Fruit fly (Drosophila melanogaster) whole organism, embryonic: ENCODE results near the gene CG13409.

ENCODE experiments used
- Atf6 ChIP-seq: fragments of 200-800 bp; sonication (Bioruptor generic); IDR thresholded peaks from 2 replicates; pipeline ENCODE4 v1.3.6; 2022; ENCODE audit warnings: missing biosample characterization, missing genetic modification characterization
- Bgb ChIP-seq: fragments of 200-800 bp; sonication (Bioruptor generic); IDR thresholded peaks from 2 replicates; pipeline ENCODE4 v1.3.6; 2022; ENCODE audit warnings: missing biosample characterization, missing genetic modification characterization; ENCODE audit not compliant: partially characterized antibody
- CG10462 ChIP-seq: fragments of 200-800 bp; sonication (Bioruptor generic); optimal IDR thresholded peaks from 2 replicates; lab custom pipeline; 2016; ENCODE audit warnings: missing biosample characterization, missing genetic modification characterization
- CG10565 ChIP-seq: fragments of 200-800 bp; sonication (Bioruptor generic); optimal IDR thresholded peaks from 3 replicates; lab custom pipeline; 2016; ENCODE audit warnings: missing biosample characterization, mild to moderate bottlenecking, missing genetic modification characterization
- CG12071 ChIP-seq: fragments of 200-800 bp; sonication (Bioruptor generic); optimal IDR thresholded peaks from 3 replicates; lab custom pipeline; 2018; ENCODE audit warnings: missing biosample characterization, mild to moderate bottlenecking, missing genetic modification characterization
- CG1233 ChIP-seq: fragments of 200-800 bp; sonication (Bioruptor generic); optimal IDR thresholded peaks from 4 replicates; lab custom pipeline; 2018; ENCODE audit warnings: missing biosample characterization, mild to moderate bottlenecking, missing genetic modification characterization
- CG12391 ChIP-seq: fragments of 200-800 bp; sonication (Bioruptor generic); optimal IDR thresholded peaks from 3 replicates; lab custom pipeline; 2018; ENCODE audit warnings: missing biosample characterization, mild to moderate bottlenecking, missing genetic modification characterization, moderate library complexity
- CG13624 ChIP-seq: fragments of 200-800 bp; sonication (Bioruptor generic); optimal IDR thresholded peaks from 2 replicates; lab custom pipeline; 2016; ENCODE audit warnings: missing biosample characterization, missing genetic modification characterization
- CG1603 ChIP-seq: fragments of 200-800 bp; sonication (Bioruptor generic); optimal IDR thresholded peaks from 2 replicates; lab custom pipeline; 2019; ENCODE audit warnings: missing biosample characterization, mild to moderate bottlenecking, missing genetic modification characterization, moderate library complexity
- CG1647 ChIP-seq: fragments of 200-800 bp; sonication (Bioruptor generic); optimal IDR thresholded peaks from 3 replicates; lab custom pipeline; 2016; ENCODE audit warnings: missing biosample characterization, missing genetic modification characterization
- CG18011 ChIP-seq: fragments of 200-800 bp; sonication (Bioruptor generic); optimal IDR thresholded peaks from 2 replicates; lab custom pipeline; 2017; ENCODE audit warnings: missing biosample characterization, missing genetic modification characterization, mild to moderate bottlenecking, moderate library complexity, missing genotype
- CG2129 ChIP-seq: fragments of 200-800 bp; sonication (Bioruptor generic); IDR thresholded peaks from 2 replicates; pipeline ENCODE4 v1.3.6; 2022; ENCODE audit warnings: missing biosample characterization, missing genetic modification characterization; ENCODE audit not compliant: partially characterized antibody
- CG2678 ChIP-seq: fragments of 200-800 bp; sonication (Bioruptor generic); optimal IDR thresholded peaks from 3 replicates; lab custom pipeline; 2019; ENCODE audit warnings: missing biosample characterization, mild to moderate bottlenecking, missing genetic modification characterization, moderate library complexity
- CG2889 ChIP-seq: fragments of 200-800 bp; sonication (Bioruptor generic); IDR thresholded peaks from 3 replicates; pipeline ENCODE4 v1.3.6; 2022; ENCODE audit warnings: missing biosample characterization, missing genetic modification characterization
- CG30403 ChIP-seq: fragments of 200-800 bp; sonication (Bioruptor generic); optimal IDR thresholded peaks from 3 replicates; lab custom pipeline; 2016; ENCODE audit warnings: missing biosample characterization, missing genetic modification characterization
- CG34224 ChIP-seq: fragments of 200-800 bp; sonication (Bioruptor generic); IDR thresholded peaks from 3 replicates; pipeline ENCODE4 v1.3.6; 2022; ENCODE audit warnings: missing biosample characterization, missing genetic modification characterization; ENCODE audit not compliant: partially characterized antibody
- CG4404 ChIP-seq: fragments of 200-800 bp; sonication (Bioruptor generic); IDR thresholded peaks from 2 replicates; pipeline ENCODE4 v1.3.6; 2022; ENCODE audit warnings: missing biosample characterization, missing genetic modification characterization
- CG7556 ChIP-seq: fragments of 200-800 bp; sonication (Bioruptor generic); optimal IDR thresholded peaks from 2 replicates; lab custom pipeline; 2017; ENCODE audit warnings: missing biosample characterization, mild to moderate bottlenecking, missing genetic modification characterization
- CG8359 ChIP-seq: fragments of 200-800 bp; sonication (Bioruptor generic); optimal IDR thresholded peaks from 2 replicates; lab custom pipeline; 2017; ENCODE audit warnings: missing biosample characterization, mild to moderate bottlenecking, missing genetic modification characterization, borderline replicate concordance
- CG8765 ChIP-seq: fragments of 200-800 bp; sonication (Bioruptor generic); IDR thresholded peaks from 2 replicates; pipeline ENCODE4 v1.3.6; 2022; ENCODE audit warnings: missing biosample characterization, missing genetic modification characterization
- CG9215 ChIP-seq: fragments of 200-800 bp; sonication (Bioruptor generic); IDR thresholded peaks from 2 replicates; pipeline ENCODE4 v1.3.6; 2022; ENCODE audit warnings: missing biosample characterization, missing genetic modification characterization
- D19B ChIP-seq: fragments of 200-800 bp; sonication (Bioruptor generic); optimal IDR thresholded peaks from 2 replicates; lab custom pipeline; 2017; ENCODE audit warnings: missing biosample characterization, mild to moderate bottlenecking, missing genetic modification characterization
- Dip2 ChIP-seq: fragments of 200-800 bp; sonication (Bioruptor generic); IDR thresholded peaks from 2 replicates; pipeline ENCODE4 v1.3.6; 2022; ENCODE audit warnings: missing biosample characterization, missing genetic modification characterization
- HLH3B ChIP-seq: fragments of 200-800 bp; sonication (Bioruptor generic); IDR thresholded peaks from 2 replicates; pipeline ENCODE4 v1.3.6; 2022; ENCODE audit warnings: missing biosample characterization, missing genetic modification characterization
- Hmr ChIP-seq: fragments of 200-800 bp; sonication (Bioruptor generic); optimal IDR thresholded peaks from 3 replicates; lab custom pipeline; 2017; ENCODE audit warnings: mild to moderate bottlenecking, missing biosample characterization, missing genetic modification reagents, missing genetic modification characterization
- Hmx ChIP-seq: fragments of 200-800 bp; sonication (Bioruptor generic); optimal IDR thresholded peaks from 2 replicates; lab custom pipeline; 2016; ENCODE audit warnings: missing biosample characterization, missing genetic modification characterization
- Hsf ChIP-seq: fragments of 200-800 bp; sonication (Bioruptor generic); optimal IDR thresholded peaks from 3 replicates; lab custom pipeline; 2016; ENCODE audit warnings: missing biosample characterization, missing genetic modification characterization
- MBD-R2 ChIP-seq: fragments of 200-800 bp; sonication (Bioruptor generic); IDR thresholded peaks from 2 replicates; pipeline ENCODE4 v1.3.6; 2022; ENCODE audit warnings: missing biosample characterization, missing genetic modification characterization
- Myb ChIP-seq: fragments of 200-800 bp; sonication (Bioruptor generic); optimal IDR thresholded peaks from 2 replicates; lab custom pipeline; 2016; ENCODE audit warnings: missing biosample characterization, missing genetic modification characterization
- NFAT ChIP-seq: fragments of 200-800 bp; sonication (Bioruptor generic); IDR thresholded peaks from 2 replicates; pipeline ENCODE4 v1.3.6; 2022; ENCODE audit warnings: missing biosample characterization, missing genetic modification characterization
- Xrp1 ChIP-seq: fragments of 200-800 bp; sonication (Bioruptor generic); IDR thresholded peaks from 2 replicates; pipeline ENCODE4 v1.3.6; 2022; ENCODE audit warnings: missing biosample characterization, missing genetic modification characterization
- ap ChIP-seq: fragments of 200-800 bp; sonication (Bioruptor generic); IDR thresholded peaks from 2 replicates; pipeline ENCODE4 v1.3.6; 2022; ENCODE audit warnings: missing biosample characterization, missing genetic modification characterization
- ato ChIP-seq: fragments of 200-800 bp; sonication (Bioruptor generic); IDR thresholded peaks from 2 replicates; pipeline ENCODE4 v1.3.6; 2022; ENCODE audit warnings: missing biosample characterization, missing genetic modification characterization; ENCODE audit not compliant: partially characterized antibody
- bbx ChIP-seq: fragments of 200-800 bp; sonication (Bioruptor generic); IDR thresholded peaks from 2 replicates; pipeline ENCODE4 v1.3.6; 2022; ENCODE audit warnings: missing biosample characterization, missing genetic modification characterization; ENCODE audit not compliant: partially characterized antibody
- cato ChIP-seq: fragments of 200-800 bp; sonication (Bioruptor generic); optimal IDR thresholded peaks from 2 replicates; lab custom pipeline; 2016; ENCODE audit warnings: missing biosample characterization, missing genetic modification characterization, borderline replicate concordance
- dpn ChIP-seq, 2 experiments: fragments of 200-800 bp; sonication (Bioruptor generic); optimal IDR thresholded peaks; 3 replicates each; lab custom pipeline; 2016; ENCODE audit warnings: missing biosample characterization in 2 of 2, missing genetic modification characterization in 2 of 2
- esg ChIP-seq: fragments of 200-800 bp; sonication (Bioruptor generic); conservative IDR thresholded peaks from 2 replicates; pipeline ENCODE4 v1.3.6; 2022; ENCODE audit warnings: missing biosample characterization, missing genetic modification characterization
- fd64A ChIP-seq: fragments of 200-800 bp; sonication (Bioruptor generic); optimal IDR thresholded peaks from 3 replicates; lab custom pipeline; 2018; ENCODE audit warnings: missing biosample characterization, mild to moderate bottlenecking, missing genetic modification characterization
- fd96Cb ChIP-seq: fragments of 200-800 bp; sonication (Bioruptor generic); optimal IDR thresholded peaks from 2 replicates; lab custom pipeline; 2018; ENCODE audit warnings: missing biosample characterization, mild to moderate bottlenecking, missing genetic modification characterization, moderate library complexity
- ftz-f1 ChIP-seq: fragments of 200-800 bp; sonication (Bioruptor generic); optimal IDR thresholded peaks from 2 replicates; lab custom pipeline; 2016; ENCODE audit warnings: missing biosample characterization, missing genetic modification characterization
- gem ChIP-seq: fragments of 200-800 bp; sonication (Bioruptor generic); optimal IDR thresholded peaks from 2 replicates; lab custom pipeline; 2019; ENCODE audit warnings: missing biosample characterization, mild to moderate bottlenecking, missing genetic modification characterization, moderate library complexity
- grn ChIP-seq: fragments of 200-800 bp; sonication (Bioruptor generic); optimal IDR thresholded peaks from 3 replicates; lab custom pipeline; 2017; ENCODE audit warnings: missing biosample characterization, missing genetic modification characterization
- gsb ChIP-seq: fragments of 200-800 bp; sonication (Bioruptor generic); IDR thresholded peaks from 2 replicates; pipeline ENCODE4 v1.3.6; 2022; ENCODE audit warnings: missing biosample characterization, missing genetic modification characterization
- her ChIP-seq: fragments of 200-800 bp; sonication (Bioruptor generic); optimal IDR thresholded peaks from 2 replicates; lab custom pipeline; 2016; ENCODE audit warnings: missing biosample characterization, missing genetic modification characterization
- kay ChIP-seq: fragments of 200-800 bp; sonication (Bioruptor generic); optimal IDR thresholded peaks from 2 replicates; lab custom pipeline; 2016; ENCODE audit warnings: missing biosample characterization, missing genetic modification characterization
- nerfin-2 ChIP-seq: fragments of 200-800 bp; sonication (Bioruptor generic); IDR thresholded peaks from 2 replicates; pipeline ENCODE4 v1.3.6; 2022; ENCODE audit warnings: missing biosample characterization, missing genetic modification characterization; ENCODE audit not compliant: partially characterized antibody
- oc ChIP-seq: fragments of 200-800 bp; sonication (Bioruptor generic); optimal IDR thresholded peaks from 2 replicates; lab custom pipeline; 2018; ENCODE audit warnings: missing biosample characterization, mild to moderate bottlenecking, missing genetic modification characterization, moderate library complexity
- odd ChIP-seq: fragments of 200-800 bp; sonication (Bioruptor generic); optimal IDR thresholded peaks from 2 replicates; lab custom pipeline; 2017; ENCODE audit warnings: missing biosample characterization, mild to moderate bottlenecking, missing genetic modification characterization
- sisA ChIP-seq: fragments of 200-800 bp; sonication (Bioruptor generic); IDR thresholded peaks from 2 replicates; pipeline ENCODE4 v1.3.6; 2022; ENCODE audit warnings: missing biosample characterization, missing genetic modification characterization
- so ChIP-seq: fragments of 200-800 bp; sonication (Bioruptor generic); IDR thresholded peaks from 3 replicates; pipeline ENCODE4 v1.3.6; 2022; ENCODE audit warnings: missing biosample characterization, missing genetic modification characterization
- usp ChIP-seq: fragments of >200 bp; optimal IDR thresholded peaks from 2 replicates; lab custom pipeline; 2017; ENCODE audit warnings: missing biosample characterization, missing genetic modification characterization

CG13409 gene

DNA sequence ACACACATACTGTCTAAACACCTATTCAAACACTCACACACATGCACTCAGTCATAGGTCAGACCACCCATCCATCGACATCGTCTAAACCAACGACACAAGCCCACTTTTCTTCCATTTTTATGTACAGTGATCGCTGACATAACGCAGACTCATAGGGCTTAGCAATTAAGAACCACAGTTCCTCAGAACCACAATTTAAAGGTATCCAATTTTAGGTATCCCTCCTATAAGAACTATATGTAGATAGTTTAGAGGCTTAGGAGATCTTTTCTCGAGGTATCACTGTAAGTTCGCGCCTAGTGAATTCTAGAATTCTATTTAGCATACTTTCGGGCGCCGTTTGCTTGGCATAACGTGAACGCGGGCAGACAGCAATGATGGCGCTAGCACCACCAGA is 38.8 kb downstream of the CG13409 start (continued):
- TF ChIP-seq CG7556: no peak
- TF ChIP-seq gsb (GFP tag; lab: Robert Waterston, UW): no peak
- TF ChIP-seq Xrp1 (GFP tag; lab: Robert Waterston, UW): no peak
- TF ChIP-seq sisA: peak; percentile 21; the same call in 1 of the 2 replicates
- no peak for TF ChIP-seq CG13624 (GFP tag; lab: Kevin White, UChicago)
- peak; percentile 66; the same call in 2 of the 3 replicates for TF ChIP-seq CG2889 (GFP tag; lab: Robert Waterston, UW)
- no peak for TF ChIP-seq oc
- TF ChIP-seq Dip2 (GFP tag; lab: Robert Waterston, UW): no peak
- TF ChIP-seq CG30403 (GFP tag; lab: Kevin White, UChicago): no peak
- TF ChIP-seq Myb (GFP tag; lab: Kevin White, UChicago): no peak
- no peak for TF ChIP-seq CG18011
- TF ChIP-seq Hmx (GFP tag; lab: Kevin White, UChicago): no peak
- peak; percentile 20; the same call in 1 of the 2 replicates for TF ChIP-seq MBD-R2 (GFP tag; lab: Robert Waterston, UW)
- no peak for TF ChIP-seq cato (GFP tag; lab: Kevin White, UChicago)
- no peak for TF ChIP-seq Bgb (GFP tag; lab: Robert Waterston, UW)
- peak; percentile 53; the same call in 1 of the 2 replicates for TF ChIP-seq esg (GFP tag; lab: Robert Waterston, UW)
- no peak for TF ChIP-seq CG1603 (tag; lab: Kevin White, UChicago)
- peak; percentile 51 for TF ChIP-seq Hsf
- TF ChIP-seq CG10462 (GFP tag; lab: Kevin White, UChicago): no peak
- TF ChIP-seq CG1647: no peak
- no peak for TF ChIP-seq Atf6 (GFP tag; lab: Robert Waterston, UW)
- TF ChIP-seq NFAT (GFP tag; lab: Robert Waterston, UW): peak; percentile 61; the same call in 1 of the 2 replicates
- no peak for TF ChIP-seq nerfin-2 (GFP tag; lab: Robert Waterston, UW)
- no peak for TF ChIP-seq fd64A (GFP tag; lab: Kevin White, UChicago)
- peak; percentile 34; the same call in 1 of the 2 replicates for TF ChIP-seq CG9215 (GFP tag; lab: Robert Waterston, UW)
- no peak for TF ChIP-seq CG10565 (GFP tag; lab: Kevin White, UChicago)
- no peak for TF ChIP-seq usp (GFP tag; lab: Kevin White, UChicago)
- peak; percentile 28; the same call in 1 of the 2 replicates for TF ChIP-seq CG4404 (GFP tag; lab: Robert Waterston, UW)
- TF ChIP-seq Hmr (GFP tag; lab: Kevin White, UChicago): no peak
- no peak for TF ChIP-seq grn (GFP tag; lab: Kevin White, UChicago)
- no peak for TF ChIP-seq CG8359 (GFP tag; lab: Kevin White, UChicago)
- peak; percentile 62 for TF ChIP-seq fd96Cb (tag; lab: Kevin White, UChicago)
- no peak for TF ChIP-seq CG12391
- peak; percentile 1 for TF ChIP-seq CG1233 (GFP tag; lab: Kevin White, UChicago)
- no peak for TF ChIP-seq CG2129
- TF ChIP-seq HLH3B: peak; percentile 34; the same call in 1 of the 2 replicates
- TF ChIP-seq so (GFP tag; lab: Robert Waterston, UW): no peak
- TF ChIP-seq odd (GFP tag; lab: Kevin White, UChicago): no peak
- TF ChIP-seq CG8765 (GFP tag; lab: Robert Waterston, UW): 0 out of 2 replicates have a peak, but pooled peaks have one; percentile 27
- TF ChIP-seq CG2678 (tag; lab: Kevin White, UChicago): no peak
- TF ChIP-seq CG34224 (GFP tag; lab: Robert Waterston, UW): no peak
- no peak for TF ChIP-seq her (GFP tag; lab: Kevin White, UChicago)
- TF ChIP-seq CG12071: no peak
- no peak for TF ChIP-seq D19B (GFP tag; lab: Kevin White, UChicago)
- TF ChIP-seq ap (GFP tag; lab: Robert Waterston, UW): peak; percentile 17; the same call in 1 of the 2 replicates
- TF ChIP-seq bbx (GFP tag; lab: Robert Waterston, UW): no peak
- TF ChIP-seq dpn (GFP tag; optimal IDR thresholded peaks at IDR 0.05; lab: Kevin White, UChicago): peak; percentile 19 to 65
- peak; percentile 47 for TF ChIP-seq gem (tag; lab: Kevin White, UChicago)
- no peak for TF ChIP-seq kay (GFP tag; lab: Kevin White, UChicago)
- TF ChIP-seq ftz-f1 (GFP tag; lab: Kevin White, UChicago): no peak
- TF ChIP-seq ato (GFP tag; lab: Robert Waterston, UW): no peak
